Fruit fly (Drosophila melanogaster) whole organism, embryonic: ENCODE results near the gene Ctl1.

Experiments
- Atf-2 ChIP-seq: fragments of 200-800 bp; sonication (Bioruptor generic); optimal IDR thresholded peaks from 2 replicates; lab custom pipeline; 2016; ENCODE audit warnings: missing biosample characterization, missing genetic modification characterization
- BEAF-32 ChIP-seq: fragments of 200-800 bp; sonication (Bioruptor generic); optimal IDR thresholded peaks from 3 replicates; lab custom pipeline; 2017; ENCODE audit warnings: missing biosample characterization, missing genetic modification characterization, mild to moderate bottlenecking, moderate library complexity, missing genetic modification reagents
- Bdp1 ChIP-seq: fragments of 200-800 bp; sonication (Bioruptor generic); optimal IDR thresholded peaks from 3 replicates; lab custom pipeline; 2016; ENCODE audit warnings: missing biosample characterization, missing genetic modification characterization
- CG10979 ChIP-seq: fragments of 200-800 bp; sonication (Bioruptor generic); optimal IDR thresholded peaks from 2 replicates; lab custom pipeline; 2018; ENCODE audit warnings: missing biosample characterization, mild to moderate bottlenecking, missing genetic modification characterization, moderate library complexity
- CG12155 ChIP-seq: fragments of 200-800 bp; sonication (Bioruptor generic); optimal IDR thresholded peaks from 3 replicates; lab custom pipeline; 2016; ENCODE audit warnings: missing biosample characterization, missing genetic modification characterization
- CG12236 ChIP-seq: fragments of 200-800 bp; sonication (Bioruptor generic); optimal IDR thresholded peaks from 2 replicates; lab custom pipeline; 2016; ENCODE audit warnings: missing biosample characterization, missing genetic modification characterization
- CG12391 ChIP-seq: fragments of 200-800 bp; sonication (Bioruptor generic); optimal IDR thresholded peaks from 3 replicates; lab custom pipeline; 2018; ENCODE audit warnings: missing biosample characterization, mild to moderate bottlenecking, missing genetic modification characterization, moderate library complexity
- CG14014 ChIP-seq: fragments of 200-800 bp; sonication (Bioruptor generic); IDR thresholded peaks from 2 replicates; pipeline ENCODE4 v1.3.6; 2022; ENCODE audit warnings: missing biosample characterization, missing genetic modification characterization
- CG14441 ChIP-seq: fragments of 200-800 bp; sonication (Bioruptor generic); IDR thresholded peaks from 2 replicates; pipeline ENCODE4 v1.3.6; 2022; ENCODE audit warnings: missing biosample characterization, missing genetic modification characterization
- CG14667 ChIP-seq: fragments of 200-800 bp; sonication (Bioruptor generic); IDR thresholded peaks from 2 replicates; pipeline ENCODE4 v1.3.6; 2022; ENCODE audit warnings: missing biosample characterization, missing genetic modification characterization
- CG14860 ChIP-seq: fragments of 200-800 bp; sonication (Bioruptor generic); IDR thresholded peaks from 3 replicates; pipeline ENCODE4 v1.3.6; 2022; ENCODE audit warnings: missing biosample characterization, missing genetic modification characterization; ENCODE audit not compliant: partially characterized antibody
- CG15269 ChIP-seq: fragments of 200-800 bp; sonication (Bioruptor generic); optimal IDR thresholded peaks from 2 replicates; lab custom pipeline; 2018; ENCODE audit warnings: missing biosample characterization, mild to moderate bottlenecking, missing genetic modification characterization, moderate library complexity
- CG1647 ChIP-seq: fragments of 200-800 bp; sonication (Bioruptor generic); optimal IDR thresholded peaks from 3 replicates; lab custom pipeline; 2016; ENCODE audit warnings: missing biosample characterization, missing genetic modification characterization
- CG16815 ChIP-seq: fragments of 200-800 bp; sonication (Bioruptor generic); optimal IDR thresholded peaks from 3 replicates; lab custom pipeline; 2017; ENCODE audit warnings: missing biosample characterization, mild to moderate bottlenecking, missing genetic modification characterization
- CG30431 ChIP-seq: fragments of 200-800 bp; sonication (Bioruptor generic); optimal IDR thresholded peaks from 2 replicates; lab custom pipeline; 2017; ENCODE audit warnings: missing biosample characterization, missing genetic modification characterization
- CG32767 ChIP-seq: fragments of 200-800 bp; sonication (Bioruptor generic); IDR thresholded peaks from 2 replicates; pipeline ENCODE4 v1.3.6; 2022; ENCODE audit warnings: missing biosample characterization, missing genetic modification characterization
- CG3281 ChIP-seq: fragments of 200-800 bp; sonication (Bioruptor generic); optimal IDR thresholded peaks from 3 replicates; lab custom pipeline; 2017; ENCODE audit warnings: missing biosample characterization, mild to moderate bottlenecking, missing genetic modification characterization
- CG33557 ChIP-seq: fragments of 200-800 bp; sonication (Bioruptor generic); optimal IDR thresholded peaks from 2 replicates; lab custom pipeline; 2019; ENCODE audit warnings: missing biosample characterization, mild to moderate bottlenecking, missing genetic modification characterization, moderate library complexity
- CG4282 ChIP-seq: fragments of 200-800 bp; sonication (Bioruptor generic); optimal IDR thresholded peaks from 2 replicates; lab custom pipeline; 2016; ENCODE audit warnings: missing biosample characterization, missing genetic modification characterization
- CG5180 ChIP-seq: fragments of 200-800 bp; sonication (Bioruptor generic); optimal IDR thresholded peaks from 3 replicates; lab custom pipeline; 2017; ENCODE audit warnings: missing biosample characterization, missing genetic modification characterization, mild to moderate bottlenecking, moderate library complexity, missing genetic modification reagents
- CG6791 ChIP-seq: fragments of 200-800 bp; sonication (Bioruptor generic); IDR thresholded peaks from 3 replicates; pipeline ENCODE4 v1.3.6; 2022; ENCODE audit warnings: missing biosample characterization, missing genetic modification characterization; ENCODE audit not compliant: partially characterized antibody
- CG7928 ChIP-seq: fragments of 200-800 bp; sonication (Bioruptor generic); optimal IDR thresholded peaks from 2 replicates; lab custom pipeline; 2017; ENCODE audit warnings: missing biosample characterization, mild to moderate bottlenecking, missing genetic modification characterization
- CG7987 ChIP-seq: fragments of 200-800 bp; sonication (Bioruptor generic); optimal IDR thresholded peaks from 2 replicates; lab custom pipeline; 2018; ENCODE audit warnings: missing biosample characterization, mild to moderate bottlenecking, missing genetic modification characterization, moderate library complexity
- CG8290 ChIP-seq, 3 experiments: fragments of 200-800 bp; sonication (Bioruptor generic); optimal IDR thresholded peaks; 2 replicates each; lab custom pipeline; 2016 to 2019; ENCODE audit warnings: missing biosample characterization in 3 of 3, missing genetic modification characterization in 3 of 3, mild to moderate bottlenecking in 2 of 3, moderate library complexity in 1 of 3
- CG8924 ChIP-seq: fragments of 200-800 bp; optimal IDR thresholded peaks from 3 replicates; lab custom pipeline; 2019; ENCODE audit warnings: missing biosample characterization, mild to moderate bottlenecking, missing genetic modification characterization, moderate library complexity
- CG9727 ChIP-seq: fragments of 200-800 bp; sonication (Bioruptor generic); optimal IDR thresholded peaks from 3 replicates; lab custom pipeline; 2017; ENCODE audit warnings: missing biosample characterization, mild to moderate bottlenecking, missing genetic modification characterization
- Chrac-16 ChIP-seq: fragments of 200-800 bp; sonication (Bioruptor generic); optimal IDR thresholded peaks from 3 replicates; lab custom pipeline; 2016; ENCODE audit warnings: missing biosample characterization, missing genetic modification characterization
- Dip2 ChIP-seq: fragments of 200-800 bp; sonication (Bioruptor generic); IDR thresholded peaks from 2 replicates; pipeline ENCODE4 v1.3.6; 2022; ENCODE audit warnings: missing biosample characterization, missing genetic modification characterization
- Fer1 ChIP-seq: fragments of 200-800 bp; sonication (Bioruptor generic); optimal IDR thresholded peaks from 2 replicates; lab custom pipeline; 2017; ENCODE audit warnings: missing biosample characterization, mild to moderate bottlenecking, missing genetic modification characterization
- HLH3B ChIP-seq: fragments of 200-800 bp; sonication (Bioruptor generic); IDR thresholded peaks from 2 replicates; pipeline ENCODE4 v1.3.6; 2022; ENCODE audit warnings: missing biosample characterization, missing genetic modification characterization
- Hey ChIP-seq: fragments of 200-800 bp; sonication (Bioruptor generic); optimal IDR thresholded peaks from 3 replicates; lab custom pipeline; 2018; ENCODE audit warnings: missing biosample characterization, mild to moderate bottlenecking, missing genetic modification characterization
- Mrtf ChIP-seq: fragments of 200-800 bp; sonication (Bioruptor generic); IDR thresholded peaks from 3 replicates; pipeline ENCODE4 v1.3.6; 2022; ENCODE audit warnings: missing biosample characterization, missing genetic modification characterization
- NfI ChIP-seq: fragments of 200-800 bp; sonication (Bioruptor generic); optimal IDR thresholded peaks from 3 replicates; lab custom pipeline; 2018; ENCODE audit warnings: missing biosample characterization, mild to moderate bottlenecking, missing genetic modification characterization, moderate library complexity
- Sox100B ChIP-seq: fragments of 200-800 bp; sonication (Bioruptor generic); optimal IDR thresholded peaks from 3 replicates; lab custom pipeline; 2018; ENCODE audit warnings: missing biosample characterization, mild to moderate bottlenecking, missing genetic modification characterization
- Usf ChIP-seq: fragments of 200-800 bp; sonication (Bioruptor generic); optimal IDR thresholded peaks from 2 replicates; lab custom pipeline; 2017; ENCODE audit warnings: missing genotype, missing biosample characterization, missing genetic modification characterization
- Xrp1 ChIP-seq: fragments of 200-800 bp; sonication (Bioruptor generic); IDR thresholded peaks from 2 replicates; pipeline ENCODE4 v1.3.6; 2022; ENCODE audit warnings: missing biosample characterization, missing genetic modification characterization
- al ChIP-seq: fragments of 200-800 bp; sonication (Bioruptor generic); IDR thresholded peaks from 2 replicates; pipeline ENCODE4 v1.3.6; 2022; ENCODE audit warnings: missing biosample characterization, missing genetic modification characterization
- cas ChIP-seq: fragments of 200-800 bp; sonication (Bioruptor generic); IDR thresholded peaks from 2 replicates; pipeline ENCODE4 v1.3.6; 2022; ENCODE audit warnings: missing biosample characterization, missing genetic modification characterization
- chif ChIP-seq, 2 experiments: fragments of 200-800 bp; sonication (Bioruptor generic); optimal IDR thresholded peaks; 3 replicates each; lab custom pipeline; 2016; ENCODE audit warnings: missing biosample characterization in 2 of 2, missing genetic modification characterization in 2 of 2
- cwo ChIP-seq: fragments of 200-800 bp; sonication (Bioruptor generic); optimal IDR thresholded peaks from 3 replicates; lab custom pipeline; 2017; ENCODE audit warnings: missing biosample characterization, missing genetic modification characterization, mild to moderate bottlenecking, moderate library complexity, missing genetic modification reagents
- hth ChIP-seq: fragments of >200 bp; optimal IDR thresholded peaks from 2 replicates; lab custom pipeline; 2017; ENCODE audit warnings: inconsistent platforms
- kah ChIP-seq: fragments of 200-800 bp; sonication (Bioruptor generic); optimal IDR thresholded peaks from 2 replicates; lab custom pipeline; 2018; ENCODE audit warnings: missing biosample characterization, mild to moderate bottlenecking, missing genetic modification characterization
- odd ChIP-seq: fragments of 200-800 bp; sonication (Bioruptor generic); optimal IDR thresholded peaks from 2 replicates; lab custom pipeline; 2017; ENCODE audit warnings: missing biosample characterization, mild to moderate bottlenecking, missing genetic modification characterization
- phol ChIP-seq: fragments of 200-800 bp; sonication (Bioruptor generic); optimal IDR thresholded peaks from 3 replicates; lab custom pipeline; 2018; ENCODE audit warnings: missing biosample characterization, mild to moderate bottlenecking, missing genetic modification characterization, moderate library complexity
- rib ChIP-seq: fragments of 200-800 bp; sonication (Bioruptor generic); IDR thresholded peaks from 2 replicates; pipeline ENCODE4 v1.3.6; 2022; ENCODE audit warnings: missing biosample characterization, missing genetic modification characterization
- ro ChIP-seq: fragments of 200-800 bp; sonication (Bioruptor generic); IDR thresholded peaks from 2 replicates; pipeline ENCODE4 v1.3.6; 2022; ENCODE audit warnings: missing biosample characterization, missing genetic modification characterization
- slbo ChIP-seq: fragments of 200-800 bp; sonication (Bioruptor generic); IDR thresholded peaks from 2 replicates; pipeline ENCODE4 v1.3.6; 2022; ENCODE audit warnings: missing biosample characterization, missing genetic modification characterization
- tgo ChIP-seq: fragments of 200-800 bp; sonication (Bioruptor generic); IDR thresholded peaks from 3 replicates; pipeline ENCODE4 v1.3.6; 2022; ENCODE audit warnings: missing biosample characterization, missing genetic modification characterization
- twi ChIP-seq: fragments of 200-800 bp; optimal IDR thresholded peaks from 2 replicates; lab custom pipeline; 2019; ENCODE audit warnings: missing biosample characterization, mild to moderate bottlenecking, missing genetic modification characterization, moderate library complexity
- unc-4 ChIP-seq: fragments of 200-800 bp; sonication (Bioruptor generic); IDR thresholded peaks from 2 replicates; pipeline ENCODE4 v1.3.6; 2022; ENCODE audit warnings: missing biosample characterization, missing genetic modification characterization; ENCODE audit not compliant: partially characterized antibody

The Ctl1 gene

dm6 chr3L:4269920-4270319 lies 7.8 kb upstream of the Ctl1 start (continued):
- peak; percentile 72 for TF ChIP-seq odd
- TF ChIP-seq CG10979, result peak; percentile 82
- peak; percentile 70 for TF ChIP-seq HLH3B (GFP tag; lab: Robert Waterston, UW)
- peak; percentile 57 for TF ChIP-seq CG9727 (GFP tag; lab: Kevin White, UChicago)
- peak; percentile 56 for TF ChIP-seq kah (GFP tag; lab: Kevin White, UChicago)
- TF ChIP-seq Mrtf (GFP tag; lab: Robert Waterston, UW), result no peak
- peak; percentile 38; the same call in 1 of the 2 replicates for TF ChIP-seq CG14014 (GFP tag; lab: Robert Waterston, UW)
- TF ChIP-seq CG3281 (GFP tag; lab: Kevin White, UChicago), result peak; percentile 75
- TF ChIP-seq unc-4 (GFP tag; lab: Robert Waterston, UW), result no peak
- no peak for TF ChIP-seq Dip2
- no peak for TF ChIP-seq CG12236
- TF ChIP-seq NfI (GFP tag; lab: Kevin White, UChicago), result peak; percentile 65
- peak; percentile 31 for TF ChIP-seq CG16815 (GFP tag; lab: Kevin White, UChicago)
- no peak for TF ChIP-seq chif (GFP tag; optimal IDR thresholded peaks at IDR 0.05; lab: Kevin White, UChicago)
- TF ChIP-seq CG14667 (GFP tag; lab: Robert Waterston, UW), result peak; percentile 35; the same call in 1 of the 2 replicates
- peak; percentile 53 for TF ChIP-seq CG14441 (GFP tag; lab: Robert Waterston, UW)
- no peak for TF ChIP-seq Atf-2 (GFP tag; lab: Kevin White, UChicago)
- TF ChIP-seq CG15269 (tag; lab: Kevin White, UChicago), result peak; percentile 84
- no peak for TF ChIP-seq hth (lab: Kevin White, UChicago)
- peak; percentile 48 for TF ChIP-seq Chrac-16 (GFP tag; lab: Kevin White, UChicago)
- 0 out of 3 replicates have a peak, but pooled peaks have one; percentile 15 for TF ChIP-seq CG6791
- no peak; the same call in none of the 2 replicates for TF ChIP-seq slbo (GFP tag; lab: Robert Waterston, UW)
- peak; percentile 81 for TF ChIP-seq CG8924 (tag; lab: Kevin White, UChicago)
- peak; percentile 82 for TF ChIP-seq CG12391 (tag; lab: Kevin White, UChicago)
- TF ChIP-seq cas (GFP tag; lab: Robert Waterston, UW), result 0 out of 2 replicates have a peak, but pooled peaks have one; percentile 10
- TF ChIP-seq Sox100B (GFP tag; lab: Kevin White, UChicago), result peak; percentile 84
- TF ChIP-seq Fer1 (GFP tag; lab: Kevin White, UChicago), result peak; percentile 79
- no peak for TF ChIP-seq rib (GFP tag; lab: Robert Waterston, UW)
- peak; percentile 56 for TF ChIP-seq CG5180
- TF ChIP-seq BEAF-32, result no peak
- TF ChIP-seq CG4282 (GFP tag; lab: Kevin White, UChicago), result no peak
- TF ChIP-seq Hey (tag; lab: Kevin White, UChicago), result no peak
- no peak for TF ChIP-seq CG1647 (GFP tag; lab: Kevin White, UChicago)
- peak; percentile 8 for TF ChIP-seq CG7928 (GFP tag; lab: Kevin White, UChicago)
- TF ChIP-seq cwo (GFP tag; lab: Kevin White, UChicago), result peak; percentile 68
- TF ChIP-seq CG30431 (GFP tag; lab: Kevin White, UChicago), result peak; percentile 23
- no peak for TF ChIP-seq CG14860 (GFP tag; lab: Robert Waterston, UW)
- peak; percentile 15 for TF ChIP-seq Usf (GFP tag; lab: Kevin White, UChicago)
- TF ChIP-seq ro (GFP tag; lab: Robert Waterston, UW), result no peak
- TF ChIP-seq tgo (GFP tag; lab: Robert Waterston, UW), result peak; percentile 79
- peak; percentile 69 for TF ChIP-seq CG33557
- peak; percentile 75; the same call in 1 of the 2 replicates for TF ChIP-seq CG32767 (GFP tag; lab: Robert Waterston, UW)
- TF ChIP-seq phol (tag; lab: Kevin White, UChicago), result peak; percentile 81
- TF ChIP-seq CG12155, result no peak
- 0 out of 2 replicates have a peak, but pooled peaks have one; percentile 32 for TF ChIP-seq al (GFP tag; lab: Robert Waterston, UW)
- TF ChIP-seq CG8290 (GFP tag; optimal IDR thresholded peaks at IDR 0.05; lab: Kevin White, UChicago), result peak; percentile 11
- no peak for TF ChIP-seq CG8290 (tag; optimal IDR thresholded peaks at IDR 0.05; lab: Kevin White, UChicago)
- TF ChIP-seq twi (tag; lab: Kevin White, UChicago), result peak; percentile 50
- no peak for TF ChIP-seq Bdp1
- TF ChIP-seq CG7987 (GFP tag; lab: Kevin White, UChicago), result no peak
- peak; percentile 81 for TF ChIP-seq Xrp1 (GFP tag; lab: Robert Waterston, UW)
